Fruit fly (Drosophila melanogaster): ENCODE measurements around the gene Reph.

The Reph gene

DNA sequence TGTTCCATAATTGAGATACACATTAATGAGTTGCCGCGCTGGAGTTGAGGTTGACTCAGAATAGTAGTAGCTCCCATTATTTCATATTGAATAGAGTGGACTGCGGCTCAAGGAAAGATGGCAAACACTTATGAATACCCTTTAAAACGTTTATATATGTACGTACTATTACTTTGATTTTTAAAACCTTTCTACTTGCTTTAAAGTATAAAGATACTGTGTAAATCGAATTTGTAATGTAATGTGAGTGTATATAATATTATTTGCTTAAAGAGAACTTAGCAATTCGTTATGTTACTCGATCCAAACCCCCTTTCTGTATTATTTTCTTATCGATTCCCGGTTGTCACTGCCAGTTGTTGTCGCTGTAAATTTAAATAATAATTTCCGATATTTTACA lies 48.0 kb downstream of the Reph start:
- TF ChIP-seq pad (GFP tag; optimal IDR thresholded peaks at IDR 0.05): no peak
- TF ChIP-seq cnc (optimal IDR thresholded peaks at IDR 0.05): no peak
- no peak for TF ChIP-seq Clk (GFP tag; optimal IDR thresholded peaks at IDR 0.05)
- no peak for TF ChIP-seq CG1620 (GFP tag; optimal IDR thresholded peaks at IDR 0.05)
- no peak for TF ChIP-seq CG7045 (GFP tag; optimal IDR thresholded peaks at IDR 0.05)
- TF ChIP-seq Mnt (GFP tag; optimal IDR thresholded peaks at IDR 0.05): no peak
- TF ChIP-seq bab1 (GFP tag; optimal IDR thresholded peaks at IDR 0.05): no peak
- TF ChIP-seq CG12768 (GFP tag; optimal IDR thresholded peaks at IDR 0.05): no peak
- TF ChIP-seq CG5204 (GFP tag; optimal IDR thresholded peaks at IDR 0.05): no peak
- TF ChIP-seq CG14711 (tag; optimal IDR thresholded peaks at IDR 0.05): no peak

DNA sequence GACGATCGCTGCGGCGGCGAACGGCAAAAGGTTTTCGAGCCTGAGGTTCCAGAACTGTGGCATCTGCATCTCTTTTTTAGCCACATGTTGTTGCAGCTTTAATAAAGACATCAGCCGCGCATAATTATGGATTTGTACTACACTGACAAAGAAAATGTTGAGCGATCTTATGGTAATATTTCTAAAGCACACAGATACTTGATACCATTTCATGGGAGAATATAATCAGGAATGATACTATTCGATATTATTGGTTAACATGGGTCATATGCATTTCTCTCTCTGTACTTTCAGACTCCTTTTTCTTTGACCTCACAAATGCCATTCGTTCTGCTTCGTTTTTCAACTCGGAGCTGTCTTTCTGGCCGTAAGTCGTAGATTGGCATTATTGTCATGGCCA lies 48.8 kb downstream of the Reph start:
- TF ChIP-seq ovo (GFP tag; optimal IDR thresholded peaks at IDR 0.05) (no peak), CG7045 (GFP tag; optimal IDR thresholded peaks at IDR 0.05) (no peak), bab1 (GFP tag; optimal IDR thresholded peaks at IDR 0.05) (no peak)

DNA sequence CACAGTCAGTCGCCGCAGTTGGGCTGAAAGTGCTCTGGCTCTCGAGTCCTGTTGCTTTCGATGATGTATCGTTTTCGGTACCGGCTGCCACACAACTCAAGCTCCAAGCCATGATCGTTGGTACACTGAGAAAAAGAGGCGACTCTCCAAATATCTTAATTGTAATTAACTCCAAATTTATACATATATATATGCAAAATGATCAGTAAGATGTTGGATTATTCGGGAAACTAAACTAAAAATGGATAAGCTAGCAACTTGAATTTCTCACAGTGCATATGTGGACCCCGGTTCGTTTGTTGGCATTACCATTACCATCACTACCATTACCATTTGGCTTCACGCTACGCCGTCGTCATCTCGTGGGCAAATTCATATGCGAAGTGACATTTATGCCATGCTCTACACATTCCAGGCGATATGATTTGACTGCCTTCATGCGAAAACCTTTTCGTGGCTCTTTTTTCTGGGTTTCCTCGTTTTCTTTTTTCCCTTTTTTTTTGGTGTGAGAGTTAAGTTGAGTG lies 50.2 kb downstream of the Reph start:
- TF ChIP-seq pad (GFP tag; optimal IDR thresholded peaks at IDR 0.05): no peak
- no peak for TF ChIP-seq CG33017 (tag; optimal IDR thresholded peaks at IDR 0.05)
- TF ChIP-seq toe (GFP tag; optimal IDR thresholded peaks at IDR 0.05): no peak
- no peak for TF ChIP-seq CG7045 (GFP tag; optimal IDR thresholded peaks at IDR 0.05)
- no peak for TF ChIP-seq ovo (GFP tag; optimal IDR thresholded peaks at IDR 0.05)
- TF ChIP-seq cic (GFP tag; optimal IDR thresholded peaks at IDR 0.05): no peak
- no peak for TF ChIP-seq CG14711 (tag; optimal IDR thresholded peaks at IDR 0.05)
- TF ChIP-seq Mnt (GFP tag; optimal IDR thresholded peaks at IDR 0.05): no peak
- TF ChIP-seq CG1620 (GFP tag; optimal IDR thresholded peaks at IDR 0.05): no peak
- no peak for TF ChIP-seq kay (GFP tag; ENCODE audit: borderline replicate concordance)
- no peak for TF ChIP-seq Clk (GFP tag; optimal IDR thresholded peaks at IDR 0.05)
- TF ChIP-seq tj (GFP tag; optimal IDR thresholded peaks at IDR 0.05): no peak
- TF ChIP-seq CG7101 (tag; optimal IDR thresholded peaks at IDR 0.05): no peak

DNA sequence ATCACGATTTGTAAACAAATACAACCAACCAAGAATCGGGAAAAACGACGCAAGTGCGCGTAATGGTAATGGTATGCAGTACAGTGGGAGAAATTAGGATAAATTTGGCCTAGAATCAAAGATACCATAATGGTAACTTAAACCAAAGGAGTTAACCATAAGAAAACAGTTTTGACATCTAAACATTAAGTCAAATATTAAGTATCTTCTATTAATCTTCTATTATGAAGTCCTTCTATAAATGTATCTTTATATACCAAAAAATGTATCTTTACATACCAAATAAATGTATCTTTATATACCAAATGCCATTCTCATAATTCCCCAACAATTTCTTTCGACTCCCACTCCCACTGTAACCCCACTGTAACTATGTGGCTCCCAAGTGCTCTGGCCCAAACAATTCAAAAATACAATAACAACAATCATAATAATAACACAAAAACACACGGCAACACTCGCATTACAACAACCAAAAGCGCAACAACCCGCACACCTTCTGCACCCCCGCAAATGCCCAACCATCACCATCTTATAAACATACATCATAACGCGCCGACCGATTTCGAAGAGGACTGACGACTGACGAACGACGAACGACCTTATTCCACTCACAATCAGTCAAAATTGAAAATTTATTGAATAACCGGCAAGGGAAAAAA lies 52.3 kb downstream of the Reph start:
- TF ChIP-seq pad (GFP tag; optimal IDR thresholded peaks at IDR 0.05) (no peak), Hr96 (GFP tag; optimal IDR thresholded peaks at IDR 0.05) (no peak), CG1620 (GFP tag; optimal IDR thresholded peaks at IDR 0.05) (no peak), Mnt (GFP tag; optimal IDR thresholded peaks at IDR 0.05) (no peak), bab1 (GFP tag; optimal IDR thresholded peaks at IDR 0.05) (no peak), CG33017 (tag; optimal IDR thresholded peaks at IDR 0.05) (no peak), CG11617 (GFP tag; optimal IDR thresholded peaks at IDR 0.05) (no peak), CG7045 (GFP tag; optimal IDR thresholded peaks at IDR 0.05) (no peak), Clk (GFP tag; optimal IDR thresholded peaks at IDR 0.05) (no peak), cnc (optimal IDR thresholded peaks at IDR 0.05) (no peak), cic (GFP tag; optimal IDR thresholded peaks at IDR 0.05) (no peak), tj (GFP tag; optimal IDR thresholded peaks at IDR 0.05) (no peak), toe (GFP tag; optimal IDR thresholded peaks at IDR 0.05) (no peak), ovo (GFP tag; optimal IDR thresholded peaks at IDR 0.05) (no peak), kay (GFP tag; ENCODE audit: borderline replicate concordance) (no peak), Crg-1 (GFP tag; optimal IDR thresholded peaks at IDR 0.05) (no peak), CG12768 (GFP tag; optimal IDR thresholded peaks at IDR 0.05) (no peak)

DNA sequence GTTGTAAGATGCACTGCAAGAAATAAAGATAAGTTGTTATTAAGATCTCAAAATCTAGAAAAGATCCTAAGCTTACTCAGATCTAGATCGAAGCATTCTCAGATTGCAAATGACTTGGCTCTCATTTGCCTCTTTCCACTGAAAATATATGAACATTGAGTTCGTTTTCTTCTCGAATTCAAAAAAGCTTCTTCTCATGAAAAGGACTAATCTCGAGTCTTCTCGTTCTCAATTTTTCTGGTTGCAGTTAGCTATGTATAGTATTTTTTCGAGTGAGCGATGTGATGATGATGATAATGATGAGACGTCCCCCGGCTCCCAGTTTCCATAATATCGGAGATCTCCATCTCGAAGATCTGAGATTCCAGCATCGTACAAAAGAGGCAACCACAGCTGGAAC lies 53.0 kb downstream of the Reph start:
- TF ChIP-seq tj (GFP tag; optimal IDR thresholded peaks at IDR 0.05) (no peak), CG11617 (GFP tag; optimal IDR thresholded peaks at IDR 0.05) (no peak), cic (GFP tag; optimal IDR thresholded peaks at IDR 0.05) (no peak), Mnt (GFP tag; optimal IDR thresholded peaks at IDR 0.05) (no peak), Crg-1 (GFP tag; optimal IDR thresholded peaks at IDR 0.05) (no peak), ovo (GFP tag; optimal IDR thresholded peaks at IDR 0.05) (no peak), Hr96 (GFP tag; optimal IDR thresholded peaks at IDR 0.05) (no peak), Clk (GFP tag; optimal IDR thresholded peaks at IDR 0.05) (no peak)

DNA sequence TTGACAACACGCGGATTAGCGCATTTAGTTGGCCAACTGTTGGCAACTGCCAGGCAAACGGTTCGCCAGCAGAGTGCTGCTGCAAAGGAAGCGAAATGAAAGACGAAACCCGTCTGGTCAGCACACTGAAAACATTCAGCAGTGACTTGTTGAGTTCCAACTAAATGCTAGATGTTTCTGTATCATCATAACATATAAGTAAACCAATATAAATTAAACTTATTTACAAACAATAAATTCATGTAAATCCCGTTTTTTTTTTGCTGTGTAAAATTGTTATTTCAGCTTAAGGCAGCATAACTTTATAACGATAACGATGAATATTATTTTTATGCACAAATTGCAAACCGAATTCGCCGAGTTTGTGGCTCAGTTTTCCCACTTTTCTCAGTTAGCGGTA lies 54.8 kb downstream of the Reph start:
- TF ChIP-seq CG12768 (GFP tag; optimal IDR thresholded peaks at IDR 0.05) (no peak), kay (GFP tag; ENCODE audit: borderline replicate concordance) (no peak), bab1 (GFP tag; optimal IDR thresholded peaks at IDR 0.05) (no peak), toe (GFP tag; optimal IDR thresholded peaks at IDR 0.05) (no peak), CG11617 (GFP tag; optimal IDR thresholded peaks at IDR 0.05) (no peak), CG7045 (GFP tag; optimal IDR thresholded peaks at IDR 0.05) (no peak), ovo (GFP tag; optimal IDR thresholded peaks at IDR 0.05) (no peak), Clk (GFP tag; optimal IDR thresholded peaks at IDR 0.05) (no peak), CG1620 (GFP tag; optimal IDR thresholded peaks at IDR 0.05) (no peak), CG5204 (GFP tag; optimal IDR thresholded peaks at IDR 0.05) (no peak), CG7101 (tag; optimal IDR thresholded peaks at IDR 0.05) (no peak), Crg-1 (GFP tag; optimal IDR thresholded peaks at IDR 0.05) (no peak)
